Fruit fly (Drosophila melanogaster): ENCODE measurements around the gene Irk3.

Irk3 gene

dm6 chr2L:18705617-18706046 is 7.9 kb downstream of the Irk3 start, which contains the start of gene Jwa (continued):
- TF ChIP-seq odd (GFP tag; optimal IDR thresholded peaks at IDR 0.05) (peak; percentile 57), CG3065 (GFP tag; optimal IDR thresholded peaks at IDR 0.05) (peak; percentile 79), maf-S (GFP tag; optimal IDR thresholded peaks at IDR 0.05) (peak; percentile 92), knrl (GFP tag; IDR thresholded peaks at IDR 0.05; ENCODE audit: partially characterized antibody) (peak; percentile 100), CG6689 (GFP tag; IDR thresholded peaks at IDR 0.05) (peak; percentile 90), Gsc (GFP tag; IDR thresholded peaks at IDR 0.05) (peak; percentile 72), Myb (GFP tag; optimal IDR thresholded peaks at IDR 0.05) (peak; percentile 84), Drgx (GFP tag; IDR thresholded peaks at IDR 0.05) (peak; percentile 74), CG11085 (GFP tag; IDR thresholded peaks at IDR 0.05) (peak; percentile 90), CG17568 (GFP tag; optimal IDR thresholded peaks at IDR 0.05) (peak; percentile 91), cg (GFP tag; optimal IDR thresholded peaks at IDR 0.05) (no peak), ATbp (GFP tag; optimal IDR thresholded peaks at IDR 0.05) (peak; percentile 88), CG12744 (GFP tag; optimal IDR thresholded peaks at IDR 0.05) (peak; percentile 87), TFAM (GFP tag; optimal IDR thresholded peaks at IDR 0.05) (no peak), CG5953 (GFP tag; IDR thresholded peaks at IDR 0.05) (peak; percentile 95), CHES-1-like (GFP tag; optimal IDR thresholded peaks at IDR 0.05) (peak; percentile 93), vvl (GFP tag; IDR thresholded peaks at IDR 0.05) (peak; percentile 93), CG1602 (GFP tag; optimal IDR thresholded peaks at IDR 0.05) (peak; percentile 94), CG7839 (tag; optimal IDR thresholded peaks at IDR 0.05) (peak; percentile 89), slou (GFP tag; optimal IDR thresholded peaks at IDR 0.05) (peak; percentile 93), Ada2b (GFP tag; IDR thresholded peaks at IDR 0.05) (peak; percentile 79), CG16813 (GFP tag; IDR thresholded peaks at IDR 0.05; ENCODE audit: partially characterized antibody) (peak; percentile 99), CG1832 (GFP tag; optimal IDR thresholded peaks at IDR 0.05) (no peak), CG8281 (tag; optimal IDR thresholded peaks at IDR 0.05) (peak; percentile 21), ash1 (GFP tag; optimal IDR thresholded peaks at IDR 0.05) (no peak), ssp (GFP tag; IDR thresholded peaks at IDR 0.05) (peak; percentile 83), CG13424 (tag; optimal IDR thresholded peaks at IDR 0.05) (peak; percentile 97), ase (GFP tag; IDR thresholded peaks at IDR 0.05) (peak; percentile 66; the same call in 2 of the 3 replicates), CG33557 (GFP tag; optimal IDR thresholded peaks at IDR 0.05) (peak; percentile 91), mld (GFP tag; IDR thresholded peaks at IDR 0.05; ENCODE audit: partially characterized antibody) (peak; percentile 87), CG13775 (GFP tag; optimal IDR thresholded peaks at IDR 0.05) (peak; percentile 97), CG9797 (GFP tag; optimal IDR thresholded peaks at IDR 0.05) (peak; percentile 12), jing (GFP tag; optimal IDR thresholded peaks at IDR 0.05) (peak; percentile 68), otp (GFP tag; IDR thresholded peaks at IDR 0.05) (peak; percentile 96), oc (tag; optimal IDR thresholded peaks at IDR 0.05) (no peak), Sox102F (GFP tag; optimal IDR thresholded peaks at IDR 0.05) (peak; percentile 97), Atf-2 (GFP tag; optimal IDR thresholded peaks at IDR 0.05) (peak; percentile 90), Hmr (GFP tag; optimal IDR thresholded peaks at IDR 0.05) (peak; percentile 97), CG8290 (GFP tag; optimal IDR thresholded peaks at IDR 0.05) (peak; percentile 89), CG8290 (tag; optimal IDR thresholded peaks at IDR 0.05) (peak; percentile 69 to 92), Dfd (GFP tag; optimal IDR thresholded peaks at IDR 0.05) (no peak), HLH54F (GFP tag; optimal IDR thresholded peaks at IDR 0.05) (peak; percentile 96), ci (GFP tag; IDR thresholded peaks at IDR 0.05) (peak; percentile 94), CG32532 (GFP tag; IDR thresholded peaks at IDR 0.05) (peak; percentile 92), CG10209 (GFP tag; optimal IDR thresholded peaks at IDR 0.05) (peak; percentile 95), gsb (GFP tag; IDR thresholded peaks at IDR 0.05) (peak; percentile 74), grn (GFP tag; optimal IDR thresholded peaks at IDR 0.05) (peak; percentile 40), Side (GFP tag; optimal IDR thresholded peaks at IDR 0.05) (peak; percentile 91), bbx (GFP tag; IDR thresholded peaks at IDR 0.05; ENCODE audit: partially characterized antibody) (peak; percentile 97), ro (GFP tag; IDR thresholded peaks at IDR 0.05) (peak; percentile 70), CG7786 (GFP tag; optimal IDR thresholded peaks at IDR 0.05) (peak; percentile 94)

All from whole organism, embryonic.